In genomic region chr3L:7958083-7958482, dm6 we compare ENCODE assay signal across 1 fruit fly cellular context.
TF ChIP-seq lines count a peak whose summit lies in the region.

No protein-coding gene starts in this region.

TF ChIP-seq in whole organism, embryonic, 481 proteins besides CTCF, POLR2A, EP300 and RAD21 (continued from another document and continues in another):
- TF ChIP-seq pnt (GFP tag; optimal IDR thresholded peaks at IDR 0.05; lab: Kevin White, UChicago) (no peak), nmo (GFP tag; optimal IDR thresholded peaks at IDR 0.05; lab: Kevin White, UChicago) (peak; percentile 14), unpg (GFP tag; optimal IDR thresholded peaks at IDR 0.05; lab: Kevin White, UChicago) (peak; percentile 22), CG6791 (GFP tag; IDR thresholded peaks at IDR 0.05; lab: Robert Waterston, UW; ENCODE audit: partially characterized antibody) (no peak), CG5245 (GFP tag; optimal IDR thresholded peaks at IDR 0.05; lab: Kevin White, UChicago) (no peak), CG12104 (GFP tag; optimal IDR thresholded peaks at IDR 0.05; lab: Kevin White, UChicago) (no peak), Chrac-16 (GFP tag; optimal IDR thresholded peaks at IDR 0.05; lab: Kevin White, UChicago) (peak; percentile 12), CG1024 (GFP tag; IDR thresholded peaks at IDR 0.05; lab: Robert Waterston, UW) (no peak), Fer2 (tag; optimal IDR thresholded peaks at IDR 0.05; lab: Kevin White, UChicago) (no peak), Awh (GFP tag; IDR thresholded peaks at IDR 0.05; lab: Robert Waterston, UW) (no peak), CG11456 (GFP tag; IDR thresholded peaks at IDR 0.05; lab: Robert Waterston, UW) (no peak), CG8765 (GFP tag; IDR thresholded peaks at IDR 0.05; lab: Robert Waterston, UW) (no peak), dmrt99B (tag; optimal IDR thresholded peaks at IDR 0.05; lab: Kevin White, UChicago) (peak; percentile 16), CG17359 (tag; optimal IDR thresholded peaks at IDR 0.05; lab: Kevin White, UChicago) (peak; percentile 12), sug (tag; optimal IDR thresholded peaks at IDR 0.05; lab: Kevin White, UChicago) (no peak), CG13424 (tag; optimal IDR thresholded peaks at IDR 0.05; lab: Kevin White, UChicago) (peak; percentile 8), CG4820 (GFP tag; optimal IDR thresholded peaks at IDR 0.05; lab: Kevin White, UChicago) (no peak), shn (GFP tag; optimal IDR thresholded peaks at IDR 0.05; lab: Kevin White, UChicago) (no peak), CG7987 (GFP tag; optimal IDR thresholded peaks at IDR 0.05; lab: Kevin White, UChicago) (no peak), az2 (GFP tag; optimal IDR thresholded peaks at IDR 0.05; lab: Kevin White, UChicago) (peak; percentile 33), Nf-YB (GFP tag; optimal IDR thresholded peaks at IDR 0.05; lab: Kevin White, UChicago) (no peak), CG4282 (GFP tag; optimal IDR thresholded peaks at IDR 0.05; lab: Kevin White, UChicago) (no peak), Scr (GFP tag; IDR thresholded peaks at IDR 0.05; lab: Robert Waterston, UW; ENCODE audit: partially characterized antibody) (no peak), trh (GFP tag; optimal IDR thresholded peaks at IDR 0.05; lab: Kevin White, UChicago) (no peak), fd96Cb (tag; optimal IDR thresholded peaks at IDR 0.05; lab: Kevin White, UChicago) (peak; percentile 29), CG6689 (GFP tag; IDR thresholded peaks at IDR 0.05; lab: Robert Waterston, UW) (peak; percentile 39; the same call in 1 of the 2 replicates), CG6175 (GFP tag; IDR thresholded peaks at IDR 0.05; lab: Robert Waterston, UW) (no peak), CG6272 (GFP tag; IDR thresholded peaks at IDR 0.05; lab: Robert Waterston, UW) (no peak), Trl (optimal IDR thresholded peaks at IDR 0.05; lab: Kevin White, UChicago) (no peak), Trl (GFP tag; optimal IDR thresholded peaks at IDR 0.05; lab: Kevin White, UChicago) (no peak), HLH4C (GFP tag; IDR thresholded peaks at IDR 0.05; lab: Robert Waterston, UW; ENCODE audit: partially characterized antibody) (no peak), ind (GFP tag; optimal IDR thresholded peaks at IDR 0.05; lab: Kevin White, UChicago) (peak; percentile 9), Sox102F (GFP tag; optimal IDR thresholded peaks at IDR 0.05; lab: Kevin White, UChicago) (peak; percentile 42), Atf3 (GFP tag; optimal IDR thresholded peaks at IDR 0.05; lab: Kevin White, UChicago) (no peak), prd (optimal IDR thresholded peaks at IDR 0.05; lab: Kevin White, UChicago) (no peak), prd (GFP tag; IDR thresholded peaks at IDR 0.05; lab: Robert Waterston, UW) (peak; percentile 67; the same call in 2 of the 3 replicates), NC2β (GFP tag; optimal IDR thresholded peaks at IDR 0.05; lab: Kevin White, UChicago) (no peak), CG3065 (GFP tag; optimal IDR thresholded peaks at IDR 0.05; lab: Kevin White, UChicago) (no peak), CG7928 (GFP tag; optimal IDR thresholded peaks at IDR 0.05; lab: Kevin White, UChicago) (no peak), Hmx (GFP tag; optimal IDR thresholded peaks at IDR 0.05; lab: Kevin White, UChicago) (no peak), chif (GFP tag; optimal IDR thresholded peaks at IDR 0.05; lab: Kevin White, UChicago) (peak in 1 of 2 experiments; percentile 19), CG7372 (GFP tag; IDR thresholded peaks at IDR 0.05; lab: Robert Waterston, UW) (no peak), D19B (GFP tag; optimal IDR thresholded peaks at IDR 0.05; lab: Kevin White, UChicago) (peak; percentile 49), row (GFP tag; IDR thresholded peaks at IDR 0.05; lab: Robert Waterston, UW) (peak; percentile 65), sr (GFP tag; IDR thresholded peaks at IDR 0.05; lab: Robert Waterston, UW) (no peak), CG3407 (GFP tag; optimal IDR thresholded peaks at IDR 0.05; lab: Kevin White, UChicago) (no peak), schlank (tag; optimal IDR thresholded peaks at IDR 0.05; lab: Kevin White, UChicago) (no peak), scrt (GFP tag; optimal IDR thresholded peaks at IDR 0.05; lab: Kevin White, UChicago) (no peak), Dll (GFP tag; IDR thresholded peaks at IDR 0.05; lab: Robert Waterston, UW; ENCODE audit: partially characterized antibody) (no peak), CG8924 (tag; optimal IDR thresholded peaks at IDR 0.05; lab: Kevin White, UChicago) (peak; percentile 19), sna (GFP tag; IDR thresholded peaks at IDR 0.05; lab: Robert Waterston, UW; ENCODE audit: partially characterized antibody) (no peak), CG15514 (GFP tag; optimal IDR thresholded peaks at IDR 0.05; lab: Kevin White, UChicago) (no peak), ATbp (GFP tag; optimal IDR thresholded peaks at IDR 0.05; lab: Kevin White, UChicago) (no peak), hb (GFP tag; IDR thresholded peaks at IDR 0.05; lab: Robert Waterston, UW; ENCODE audit: partially characterized antibody) (no peak), fu2 (GFP tag; optimal IDR thresholded peaks at IDR 0.05; lab: Kevin White, UChicago) (no peak), Xrp1 (GFP tag; IDR thresholded peaks at IDR 0.05; lab: Robert Waterston, UW) (peak; percentile 59), CG31365 (tag; optimal IDR thresholded peaks at IDR 0.05; lab: Kevin White, UChicago) (no peak), NK7.1 (GFP tag; optimal IDR thresholded peaks at IDR 0.05; lab: Kevin White, UChicago) (no peak), CG14441 (GFP tag; IDR thresholded peaks at IDR 0.05; lab: Robert Waterston, UW) (no peak), CG34422 (GFP tag; IDR thresholded peaks at IDR 0.05; lab: Robert Waterston, UW) (no peak), chn (GFP tag; optimal IDR thresholded peaks at IDR 0.05; lab: Kevin White, UChicago) (no peak), CG11695 (GFP tag; IDR thresholded peaks at IDR 0.05; lab: Robert Waterston, UW) (no peak), zfh1 (GFP tag; IDR thresholded peaks at IDR 0.05; lab: Robert Waterston, UW) (no peak), lab (GFP tag; optimal IDR thresholded peaks at IDR 0.05; lab: Kevin White, UChicago) (no peak), CG10366 (GFP tag; IDR thresholded peaks at IDR 0.05; lab: Robert Waterston, UW) (no peak), disco-r (GFP tag; optimal IDR thresholded peaks at IDR 0.05; lab: Kevin White, UChicago) (no peak), CG11504 (tag; optimal IDR thresholded peaks at IDR 0.05; lab: Kevin White, UChicago) (peak; percentile 29), Atf-2 (GFP tag; optimal IDR thresholded peaks at IDR 0.05; lab: Kevin White, UChicago) (no peak), CG9727 (GFP tag; optimal IDR thresholded peaks at IDR 0.05; lab: Kevin White, UChicago) (peak; percentile 17), grau (tag; optimal IDR thresholded peaks at IDR 0.05; lab: Kevin White, UChicago) (peak; percentile 20), ci (GFP tag; IDR thresholded peaks at IDR 0.05; lab: Robert Waterston, UW) (peak; percentile 49; the same call in 1 of the 3 replicates), CG7839 (tag; optimal IDR thresholded peaks at IDR 0.05; lab: Kevin White, UChicago) (peak; percentile 28), CG6765 (GFP tag; optimal IDR thresholded peaks at IDR 0.05; lab: Kevin White, UChicago) (no peak), CG10654 (GFP tag; optimal IDR thresholded peaks at IDR 0.05; lab: Kevin White, UChicago) (no peak), dati (GFP tag; IDR thresholded peaks at IDR 0.05; lab: Robert Waterston, UW) (no peak), org-1 (GFP tag; optimal IDR thresholded peaks at IDR 0.05; lab: Kevin White, UChicago) (no peak), CG31441 (GFP tag; IDR thresholded peaks at IDR 0.05; lab: Robert Waterston, UW) (no peak), Xbp1 (GFP tag; optimal IDR thresholded peaks at IDR 0.05; lab: Kevin White, UChicago) (peak; percentile 15), CG2129 (GFP tag; IDR thresholded peaks at IDR 0.05; lab: Robert Waterston, UW; ENCODE audit: partially characterized antibody) (no peak), CG9437 (GFP tag; optimal IDR thresholded peaks at IDR 0.05; lab: Kevin White, UChicago) (no peak), Side (GFP tag; optimal IDR thresholded peaks at IDR 0.05; lab: Kevin White, UChicago) (no peak), Fer1 (GFP tag; optimal IDR thresholded peaks at IDR 0.05; lab: Kevin White, UChicago) (no peak), CG18262 (tag; optimal IDR thresholded peaks at IDR 0.05; lab: Kevin White, UChicago) (peak; percentile 54), ase (GFP tag; IDR thresholded peaks at IDR 0.05; lab: Robert Waterston, UW) (no peak), zen2 (GFP tag; IDR thresholded peaks at IDR 0.05; lab: Robert Waterston, UW; ENCODE audit: partially characterized antibody) (no peak), CG12659 (GFP tag; optimal IDR thresholded peaks at IDR 0.05; lab: Kevin White, UChicago) (no peak), CG8388 (GFP tag; optimal IDR thresholded peaks at IDR 0.05; lab: Kevin White, UChicago) (peak; percentile 12), ranshi (GFP tag; IDR thresholded peaks at IDR 0.05; lab: Robert Waterston, UW) (0 out of 2 replicates have a peak, but pooled peaks have one; percentile 17), vnd (GFP tag; IDR thresholded peaks at IDR 0.05; lab: Robert Waterston, UW; ENCODE audit: partially characterized antibody) (no peak), zfh2 (GFP tag; optimal IDR thresholded peaks at IDR 0.05; lab: Kevin White, UChicago) (no peak), CG14965 (GFP tag; optimal IDR thresholded peaks at IDR 0.05; lab: Kevin White, UChicago; ENCODE audit: borderline replicate concordance) (no peak), toy (GFP tag; IDR thresholded peaks at IDR 0.05; lab: Robert Waterston, UW) (no peak), wdn (GFP tag; IDR thresholded peaks at IDR 0.05; lab: Robert Waterston, UW) (no peak), CG1647 (GFP tag; optimal IDR thresholded peaks at IDR 0.05; lab: Kevin White, UChicago) (no peak), sd (tag; optimal IDR thresholded peaks at IDR 0.05; lab: Kevin White, UChicago) (no peak), Bdp1 (GFP tag; optimal IDR thresholded peaks at IDR 0.05; lab: Kevin White, UChicago) (no peak), Blimp-1 (GFP tag; optimal IDR thresholded peaks at IDR 0.05; lab: Kevin White, UChicago) (peak; percentile 45), CG7357 (GFP tag; IDR thresholded peaks at IDR 0.05; lab: Robert Waterston, UW) (no peak), trem (tag; optimal IDR thresholded peaks at IDR 0.05; lab: Kevin White, UChicago) (peak; percentile 14), MESR4 (GFP tag; optimal IDR thresholded peaks at IDR 0.05; lab: Kevin White, UChicago) (no peak), CG17186 (GFP tag; optimal IDR thresholded peaks at IDR 0.05; lab: Kevin White, UChicago) (no peak), da (GFP tag; optimal IDR thresholded peaks at IDR 0.05; lab: Kevin White, UChicago) (no peak), BtbVII (GFP tag; optimal IDR thresholded peaks at IDR 0.05; lab: Kevin White, UChicago) (no peak), unc-4 (GFP tag; IDR thresholded peaks at IDR 0.05; lab: Robert Waterston, UW; ENCODE audit: partially characterized antibody) (no peak), Dek (tag; optimal IDR thresholded peaks at IDR 0.05; lab: Kevin White, UChicago) (no peak), CG12769 (tag; optimal IDR thresholded peaks at IDR 0.05; lab: Kevin White, UChicago) (no peak), NC2α (GFP tag; optimal IDR thresholded peaks at IDR 0.05; lab: Kevin White, UChicago) (no peak), CG2202 (tag; optimal IDR thresholded peaks at IDR 0.05; lab: Kevin White, UChicago) (no peak), esg (GFP tag; conservative IDR thresholded peaks at IDR 0.05; lab: Robert Waterston, UW) (no peak), gce (GFP tag; IDR thresholded peaks at IDR 0.05; lab: Robert Waterston, UW) (no peak), Kr (GFP tag; optimal IDR thresholded peaks at IDR 0.05; lab: Kevin White, UChicago) (no peak), D19A (tag; optimal IDR thresholded peaks at IDR 0.05; lab: Kevin White, UChicago) (peak; percentile 12), gfzf (GFP tag; optimal IDR thresholded peaks at IDR 0.05; lab: Kevin White, UChicago) (no peak), GATAe (GFP tag; conservative IDR thresholded peaks at IDR 0.05; lab: Robert Waterston, UW) (no peak), Ssrp (tag; optimal IDR thresholded peaks at IDR 0.05; lab: Kevin White, UChicago) (no peak), phol (tag; optimal IDR thresholded peaks at IDR 0.05; lab: Kevin White, UChicago) (peak; percentile 33), CG3281 (GFP tag; optimal IDR thresholded peaks at IDR 0.05; lab: Kevin White, UChicago) (no peak), Med (GFP tag; lab: Kevin White, UChicago) (peak; percentile 6), CG4730 (GFP tag; IDR thresholded peaks at IDR 0.05; lab: Robert Waterston, UW) (no peak), tin (GFP tag; optimal IDR thresholded peaks at IDR 0.05; lab: Kevin White, UChicago) (no peak), Lpt (GFP tag; optimal IDR thresholded peaks at IDR 0.05; lab: Kevin White, UChicago) (no peak), Abd-B (GFP tag; optimal IDR thresholded peaks at IDR 0.05; lab: Kevin White, UChicago) (no peak), zen (tag; optimal IDR thresholded peaks at IDR 0.05; lab: Kevin White, UChicago) (peak; percentile 32), CG17829 (tag; optimal IDR thresholded peaks at IDR 0.05; lab: Kevin White, UChicago) (peak; percentile 10), Antp (GFP tag; optimal IDR thresholded peaks at IDR 0.05; lab: Kevin White, UChicago) (no peak), CG8281 (tag; optimal IDR thresholded peaks at IDR 0.05; lab: Kevin White, UChicago) (no peak), gsb-n (tag; optimal IDR thresholded peaks at IDR 0.05; lab: Kevin White, UChicago) (peak; percentile 23), CG13123 (GFP tag; optimal IDR thresholded peaks at IDR 0.05; lab: Kevin White, UChicago) (no peak), CG2712 (tag; optimal IDR thresholded peaks at IDR 0.05; lab: Kevin White, UChicago) (peak; percentile 58), nau (GFP tag; optimal IDR thresholded peaks at IDR 0.05; lab: Kevin White, UChicago) (no peak), CG2678 (tag; optimal IDR thresholded peaks at IDR 0.05; lab: Kevin White, UChicago) (peak; percentile 33), Neu2 (GFP tag; optimal IDR thresholded peaks at IDR 0.05; lab: Kevin White, UChicago; ENCODE audit: borderline replicate concordance) (no peak), bsh (GFP tag; optimal IDR thresholded peaks at IDR 0.05; lab: Kevin White, UChicago) (peak in 1 of 2 experiments; percentile 49), CG13894 (tag; optimal IDR thresholded peaks at IDR 0.05; lab: Kevin White, UChicago) (no peak), CG31224 (GFP tag; IDR thresholded peaks at IDR 0.05; lab: Robert Waterston, UW) (no peak), peb (GFP tag; IDR thresholded peaks at IDR 0.05; lab: Robert Waterston, UW) (no peak), vvl (GFP tag; IDR thresholded peaks at IDR 0.05; lab: Robert Waterston, UW) (peak; percentile 39; the same call in 1 of the 2 replicates)
